Fruit fly (Drosophila melanogaster) whole organism: ENCODE measurements around the gene CAH8.

Source experiments
- CG8478 ChIP-seq: fragments of >200 bp; optimal IDR thresholded peaks from 2 replicates; lab custom pipeline; 2018; ENCODE audit warnings: inconsistent platforms
- Dll ChIP-seq: fragments of >200 bp; optimal IDR thresholded peaks from 2 replicates; lab custom pipeline; 2017
- EcR ChIP-seq, 2 experiments: fragments of >200 bp; optimal IDR thresholded peaks; 2 replicates each; lab custom pipeline; 2017; ENCODE audit warnings: missing biosample characterization in 2 of 2, missing genetic modification characterization in 2 of 2, missing genetic modification reagents in 2 of 2
- pan ChIP-seq: fragments of >200 bp; optimal IDR thresholded peaks from 2 replicates; lab custom pipeline; 2017
- psq ChIP-seq: fragments of >200 bp; optimal IDR thresholded peaks from 2 replicates; lab custom pipeline; 2017
- usp ChIP-seq: fragments of >200 bp; optimal IDR thresholded peaks from 2 replicates; lab custom pipeline; 2017; ENCODE audit warnings: missing biosample characterization, missing genetic modification characterization, mixed read lengths

CAH8 gene

dm6 chr3R:22342151-22342550 is 47.4 kb downstream of the CAH8 start, which contains the start of gene CG5386:
Gene CG5386, minus strand, starts transcription at chr3R:22342251.
- TF ChIP-seq CG8478, result no peak
- no peak for TF ChIP-seq pan
- no peak for TF ChIP-seq psq (lab: Kevin White, UChicago)
- TF ChIP-seq EcR (GFP tag; optimal IDR thresholded peaks at IDR 0.05; lab: Kevin White, UChicago), result no peak
- no peak for TF ChIP-seq usp (GFP tag; lab: Kevin White, UChicago)

- TF ChIP-seq psq (lab: Kevin White, UChicago), result no peak
- TF ChIP-seq usp (GFP tag; lab: Kevin White, UChicago), result no peak
- TF ChIP-seq CG8478, result no peak
- TF ChIP-seq Dll (lab: Kevin White, UChicago), result no peak
- no peak for TF ChIP-seq pan
- TF ChIP-seq EcR (GFP tag; optimal IDR thresholded peaks at IDR 0.05; lab: Kevin White, UChicago), result no peak
Measured at dm6 chr3R:22341652-22342051, 47.9 kb downstream of the CAH8 start.

dm6 chr3R:22340207-22340606 is 49.3 kb downstream of the CAH8 start, which contains the start of gene CG5388:
Gene CG5388, minus strand, starts transcription at chr3R:22340307.
- no peak for TF ChIP-seq Dll (lab: Kevin White, UChicago)
- TF ChIP-seq EcR (GFP tag; optimal IDR thresholded peaks at IDR 0.05; lab: Kevin White, UChicago), result no peak
- no peak for TF ChIP-seq pan
- no peak for TF ChIP-seq usp (GFP tag; lab: Kevin White, UChicago)
- no peak for TF ChIP-seq psq (lab: Kevin White, UChicago)
- TF ChIP-seq CG8478, result no peak

- TF ChIP-seq psq (lab: Kevin White, UChicago), result no peak
- no peak for TF ChIP-seq pan
- no peak for TF ChIP-seq usp (GFP tag; lab: Kevin White, UChicago)
- TF ChIP-seq CG8478, result no peak
- no peak for TF ChIP-seq Dll (lab: Kevin White, UChicago)
- no peak for TF ChIP-seq EcR (GFP tag; optimal IDR thresholded peaks at IDR 0.05; lab: Kevin White, UChicago)
Measured at dm6 chr3R:22339510-22339909, 50.0 kb downstream of the CAH8 start.
